Worm (Caenorhabditis elegans) whole organism, L4 larva: Measurements from ENCODE around the gene srh-229.

Experiments
- daf-12 ChIP-seq: fragments of 150-350 bp; optimal IDR thresholded peaks from 2 replicates; lab custom pipeline; 2014; ENCODE audit warnings: missing biosample characterization, missing genetic modification reagents, missing genetic modification characterization
- set-16 ChIP-seq: fragments of 200-800 bp; sonication (Bioruptor generic); IDR thresholded peaks from 2 replicates; pipeline ENCODE4 v1.3.6; 2022; ENCODE audit warnings: missing genetic modification reagents, missing genetic modification characterization, missing compliant biosample characterization
- snpc-4 ChIP-seq: fragments of 150-350 bp; optimal IDR thresholded peaks from 2 replicates; lab custom pipeline; 2014; ENCODE audit warnings: missing biosample characterization, missing genetic modification characterization
- ztf-11 ChIP-seq: fragments of 150-350 bp; optimal IDR thresholded peaks from 2 replicates; lab custom pipeline; 2014; ENCODE audit warnings: missing biosample characterization, missing genetic modification characterization

DNA sequence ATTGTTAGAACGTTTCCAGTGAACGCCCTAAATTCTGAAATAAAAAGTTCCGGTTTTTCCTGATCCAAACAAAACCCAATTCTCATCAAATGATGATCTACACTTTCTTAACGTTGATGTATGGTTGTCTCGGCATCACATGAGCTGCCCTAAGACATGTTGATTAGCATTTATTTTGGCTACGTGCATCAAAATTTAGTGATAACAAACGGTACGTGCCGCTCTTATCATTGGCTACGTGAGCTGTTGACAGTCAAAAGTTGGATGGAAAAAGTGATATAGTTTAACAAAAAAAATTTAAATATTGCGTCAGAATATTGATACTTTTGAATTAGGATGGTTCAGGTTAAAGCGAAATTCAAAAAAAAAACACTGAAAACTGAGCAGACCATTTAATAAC is 43.8 kb upstream of the srh-229 start:
- TF ChIP-seq snpc-4 (tag; lab: Kevin White, UChicago): no peak
- no peak for TF ChIP-seq ztf-11
- no peak for TF ChIP-seq set-16 (GFP tag; lab: Robert Waterston, UW)
- TF ChIP-seq daf-12 (tag; lab: Kevin White, UChicago): no peak
